Fruit fly (Drosophila melanogaster): Measurements from ENCODE around the gene CG8641.

Gene CG8641

DNA sequence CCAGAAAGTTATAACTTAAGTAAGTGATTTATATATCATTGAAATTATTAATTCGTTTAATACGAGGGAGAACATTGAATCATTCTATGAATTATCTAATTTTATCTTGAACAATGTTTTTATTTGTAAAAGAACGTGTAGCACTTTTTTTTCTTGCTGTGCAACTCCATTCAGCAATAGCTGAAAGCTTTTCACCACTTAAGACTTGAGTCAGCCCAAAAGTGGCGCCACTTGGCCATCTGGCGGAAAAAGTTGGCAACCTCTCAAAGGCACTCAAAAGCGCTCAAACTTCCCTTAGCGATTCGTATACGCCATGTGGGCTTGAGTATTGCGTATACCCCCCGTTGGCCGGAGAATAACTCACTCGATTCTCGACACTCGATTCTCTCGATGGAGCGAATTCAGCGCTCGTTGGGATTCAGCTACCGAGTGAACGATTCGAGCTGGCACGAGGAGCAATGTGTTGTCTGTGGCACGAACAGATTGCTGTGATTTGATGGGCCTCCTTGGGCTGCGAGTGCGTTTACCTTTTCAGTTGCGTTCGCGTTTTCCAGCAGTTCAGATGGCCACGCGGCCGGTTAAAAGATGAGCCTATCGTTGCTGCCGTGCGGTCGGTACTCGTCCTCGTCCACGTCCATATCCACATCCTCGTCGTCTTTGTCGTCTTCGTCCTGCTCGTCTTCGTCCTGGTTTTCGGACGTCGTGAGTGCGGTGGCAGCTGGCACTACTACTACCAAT is 63.5 kb downstream of the CG8641 start:
- no peak for TF ChIP-seq h (optimal IDR thresholded peaks at IDR 0.05)
- no peak for TF ChIP-seq ttk (optimal IDR thresholded peaks at IDR 0.05)
- no peak for TF ChIP-seq psq (optimal IDR thresholded peaks at IDR 0.05)
- no peak for TF ChIP-seq Sin3A (optimal IDR thresholded peaks at IDR 0.05)
- TF ChIP-seq insv (optimal IDR thresholded peaks at IDR 0.05) = no peak

DNA sequence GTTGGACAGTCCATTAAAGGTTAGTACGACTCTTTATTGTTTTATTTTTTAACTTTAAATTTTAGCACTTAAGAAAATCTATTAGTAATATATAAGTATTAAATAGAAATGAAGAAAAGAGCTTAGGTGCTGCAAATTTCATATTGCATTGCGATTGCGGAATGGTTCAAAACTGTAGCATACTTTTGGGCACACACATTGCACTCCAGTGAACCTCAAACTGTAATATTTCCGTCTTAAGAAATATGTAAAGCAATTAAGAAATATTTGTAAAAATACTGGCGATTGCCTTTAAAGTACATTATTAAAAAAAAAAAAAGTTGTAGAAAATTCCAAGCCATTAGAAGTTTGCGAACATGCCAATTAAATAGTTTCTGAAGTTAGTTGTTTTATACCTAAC is 65.0 kb downstream of the CG8641 start:
- TF ChIP-seq insv (optimal IDR thresholded peaks at IDR 0.05) (no peak), Sin3A (optimal IDR thresholded peaks at IDR 0.05) (no peak), h (optimal IDR thresholded peaks at IDR 0.05) (no peak), Myc (optimal IDR thresholded peaks at IDR 0.05) (no peak), psq (optimal IDR thresholded peaks at IDR 0.05) (no peak), ttk (optimal IDR thresholded peaks at IDR 0.05) (no peak)

DNA sequence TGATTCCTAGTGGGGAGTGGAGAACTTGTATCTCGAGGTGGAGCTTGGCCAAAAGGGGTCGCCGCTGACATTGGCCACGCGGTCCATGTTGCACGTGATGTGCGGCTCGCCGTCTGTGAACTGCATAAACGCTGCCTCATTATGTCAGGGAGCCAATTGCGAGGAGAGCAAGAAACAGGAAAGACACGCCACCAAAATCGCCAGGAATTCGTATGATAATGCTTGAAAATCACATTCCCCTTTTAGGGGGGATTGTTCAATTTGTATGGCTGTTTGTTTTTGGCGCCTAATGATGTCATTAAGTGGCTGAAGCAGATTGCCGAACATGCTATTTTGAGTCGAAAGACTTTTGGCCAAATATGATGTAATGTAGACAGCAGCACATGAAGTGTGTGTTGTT is 67.4 kb downstream of the CG8641 start:
- TF ChIP-seq h (optimal IDR thresholded peaks at IDR 0.05) (no peak), ttk (optimal IDR thresholded peaks at IDR 0.05) (no peak), Sin3A (optimal IDR thresholded peaks at IDR 0.05) (no peak), insv (optimal IDR thresholded peaks at IDR 0.05) (no peak), Myc (optimal IDR thresholded peaks at IDR 0.05) (no peak), psq (optimal IDR thresholded peaks at IDR 0.05) (no peak)

DNA sequence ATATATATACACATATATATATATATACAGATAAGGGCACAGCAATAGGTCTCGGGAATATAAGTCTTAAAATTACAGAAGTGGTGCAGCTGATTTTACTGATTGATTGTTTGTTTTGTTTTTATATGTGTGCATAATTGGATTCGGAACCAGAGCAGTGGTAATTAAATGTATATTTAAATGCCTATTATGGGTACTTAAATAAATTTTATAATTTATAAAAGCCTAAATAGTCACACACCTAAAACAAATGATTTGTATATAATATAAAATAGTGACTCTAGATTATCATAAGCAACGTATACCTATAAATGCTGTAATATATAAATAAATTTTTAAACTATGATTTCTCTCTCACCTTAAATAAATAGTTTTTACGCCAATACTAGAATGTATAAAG is 67.9 kb downstream of the CG8641 start:
- TF ChIP-seq Myc (optimal IDR thresholded peaks at IDR 0.05) (no peak), h (optimal IDR thresholded peaks at IDR 0.05) (no peak), Sin3A (optimal IDR thresholded peaks at IDR 0.05) (no peak), insv (optimal IDR thresholded peaks at IDR 0.05) (no peak), psq (optimal IDR thresholded peaks at IDR 0.05) (no peak), ttk (optimal IDR thresholded peaks at IDR 0.05) (no peak)

All from Kc167 (cell line).